Fruit fly (Drosophila melanogaster) whole organism, embryonic: Measurements from ENCODE around the gene CG10513.

ENCODE experiments used
- Bgb ChIP-seq: fragments of 200-800 bp; sonication (Bioruptor generic); IDR thresholded peaks from 2 replicates; pipeline ENCODE4 v1.3.6; 2022; ENCODE audit warnings: missing biosample characterization, missing genetic modification characterization; ENCODE audit not compliant: partially characterized antibody
- C15 ChIP-seq: fragments of 200-800 bp; sonication (Bioruptor generic); IDR thresholded peaks from 3 replicates; pipeline ENCODE4 v1.3.6; 2022; ENCODE audit warnings: missing biosample characterization, missing genetic modification characterization
- CG10209 ChIP-seq: fragments of 200-800 bp; sonication (Bioruptor generic); optimal IDR thresholded peaks from 3 replicates; lab custom pipeline; 2017; ENCODE audit warnings: missing biosample characterization, mild to moderate bottlenecking, missing genetic modification characterization, missing genetic modification reagents
- CG10366 ChIP-seq: fragments of 200-800 bp; sonication (Bioruptor generic); IDR thresholded peaks from 2 replicates; pipeline ENCODE4 v1.3.6; 2022; ENCODE audit warnings: missing biosample characterization, missing genetic modification characterization
- CG12236 ChIP-seq: fragments of 200-800 bp; sonication (Bioruptor generic); optimal IDR thresholded peaks from 2 replicates; lab custom pipeline; 2016; ENCODE audit warnings: missing biosample characterization, missing genetic modification characterization
- CG1233 ChIP-seq: fragments of 200-800 bp; sonication (Bioruptor generic); optimal IDR thresholded peaks from 4 replicates; lab custom pipeline; 2018; ENCODE audit warnings: missing biosample characterization, mild to moderate bottlenecking, missing genetic modification characterization
- CG13775 ChIP-seq: fragments of 200-800 bp; sonication (Bioruptor generic); optimal IDR thresholded peaks from 3 replicates; lab custom pipeline; 2017; ENCODE audit warnings: missing biosample characterization, mild to moderate bottlenecking, missing genetic modification characterization
- CG16779 ChIP-seq: fragments of 200-800 bp; sonication (Bioruptor generic); IDR thresholded peaks from 2 replicates; pipeline ENCODE4 v1.3.6; 2022; ENCODE audit warnings: missing biosample characterization, missing genetic modification characterization
- CG17186 ChIP-seq: fragments of 200-800 bp; sonication (Bioruptor generic); optimal IDR thresholded peaks from 3 replicates; lab custom pipeline; 2017; ENCODE audit warnings: missing biosample characterization, missing genetic modification reagents, missing genetic modification characterization
- CG17802 ChIP-seq: fragments of 200-800 bp; sonication (Bioruptor generic); optimal IDR thresholded peaks from 2 replicates; lab custom pipeline; 2018; ENCODE audit warnings: missing biosample characterization, mild to moderate bottlenecking, missing genetic modification characterization, moderate library complexity
- CG1832 ChIP-seq: fragments of 200-800 bp; sonication (Bioruptor generic); optimal IDR thresholded peaks from 2 replicates; lab custom pipeline; 2017; ENCODE audit warnings: missing biosample characterization, mild to moderate bottlenecking, missing genetic modification characterization, inconsistent platforms
- CG2202 ChIP-seq: fragments of 200-800 bp; sonication (Bioruptor generic); optimal IDR thresholded peaks from 2 replicates; lab custom pipeline; 2018; ENCODE audit warnings: missing biosample characterization, mild to moderate bottlenecking, missing genetic modification characterization
- CG32532 ChIP-seq: fragments of 200-800 bp; sonication (Bioruptor generic); IDR thresholded peaks from 2 replicates; pipeline ENCODE4 v1.3.6; 2022; ENCODE audit warnings: missing biosample characterization, missing genetic modification characterization
- CG32772 ChIP-seq: fragments of 200-800 bp; sonication (Bioruptor generic); IDR thresholded peaks from 2 replicates; pipeline ENCODE4 v1.3.6; 2022; ENCODE audit warnings: missing biosample characterization, missing genetic modification characterization
- CG6689 ChIP-seq: fragments of 200-800 bp; sonication (Bioruptor generic); IDR thresholded peaks from 2 replicates; pipeline ENCODE4 v1.3.6; 2022; ENCODE audit warnings: missing biosample characterization, missing genetic modification characterization
- CG6813 ChIP-seq: fragments of 200-800 bp; sonication (Bioruptor generic); optimal IDR thresholded peaks from 2 replicates; lab custom pipeline; 2017; ENCODE audit warnings: missing biosample characterization, missing genetic modification characterization, mild to moderate bottlenecking, moderate library complexity, missing genetic modification reagents
- CG6854 ChIP-seq: fragments of 200-800 bp; sonication (Bioruptor generic); optimal IDR thresholded peaks from 3 replicates; lab custom pipeline; 2017; ENCODE audit warnings: missing biosample characterization, mild to moderate bottlenecking, missing genetic modification characterization
- CG7271 ChIP-seq: fragments of 200-800 bp; sonication (Bioruptor generic); optimal IDR thresholded peaks from 2 replicates; lab custom pipeline; 2018; ENCODE audit warnings: missing biosample characterization, mild to moderate bottlenecking, missing genetic modification characterization, moderate library complexity
- CG7987 ChIP-seq: fragments of 200-800 bp; sonication (Bioruptor generic); optimal IDR thresholded peaks from 2 replicates; lab custom pipeline; 2018; ENCODE audit warnings: missing biosample characterization, mild to moderate bottlenecking, missing genetic modification characterization, moderate library complexity
- CG8089 ChIP-seq: fragments of 200-800 bp; sonication (Bioruptor generic); optimal IDR thresholded peaks from 3 replicates; lab custom pipeline; 2016; ENCODE audit warnings: missing biosample characterization, missing genetic modification characterization
- CG8478 ChIP-seq: fragments of >200 bp; optimal IDR thresholded peaks from 2 replicates; lab custom pipeline; 2018
- CTCF ChIP-seq: fragments of 200-800 bp; sonication (Bioruptor generic); optimal IDR thresholded peaks from 2 replicates; lab custom pipeline; 2017; ENCODE audit warnings: missing biosample characterization, mild to moderate bottlenecking, missing genetic modification characterization, moderate library complexity
- Camta ChIP-seq: fragments of 200-800 bp; sonication (Bioruptor generic); optimal IDR thresholded peaks from 2 replicates; lab custom pipeline; 2016; ENCODE audit warnings: missing biosample characterization, missing genetic modification characterization
- D ChIP-seq, 2 experiments: fragments of 200-800 bp in 1 of 2; fragments of >200 bp in 1 of 2; sonication (Bioruptor generic) in 1 of 2; optimal IDR thresholded peaks; 2 replicates in 1 of 2; 3 replicates in 1 of 2; lab custom pipeline; 2017; ENCODE audit warnings: mild to moderate bottlenecking in 1 of 2, missing biosample characterization in 1 of 2, missing genetic modification characterization in 1 of 2, missing genetic modification reagents in 1 of 2
- D19B ChIP-seq: fragments of 200-800 bp; sonication (Bioruptor generic); optimal IDR thresholded peaks from 2 replicates; lab custom pipeline; 2017; ENCODE audit warnings: missing biosample characterization, mild to moderate bottlenecking, missing genetic modification characterization
- Dip2 ChIP-seq: fragments of 200-800 bp; sonication (Bioruptor generic); IDR thresholded peaks from 2 replicates; pipeline ENCODE4 v1.3.6; 2022; ENCODE audit warnings: missing biosample characterization, missing genetic modification characterization
- H2.0 ChIP-seq: fragments of 200-800 bp; sonication (Bioruptor generic); IDR thresholded peaks from 2 replicates; pipeline ENCODE4 v1.3.6; 2022; ENCODE audit warnings: missing biosample characterization, missing genetic modification characterization
- HLH4C ChIP-seq: fragments of 200-800 bp; sonication (Bioruptor generic); IDR thresholded peaks from 3 replicates; pipeline ENCODE4 v1.3.6; 2022; ENCODE audit warnings: missing biosample characterization, missing genetic modification characterization; ENCODE audit not compliant: partially characterized antibody
- NC2α ChIP-seq: fragments of 200-800 bp; sonication (Bioruptor generic); optimal IDR thresholded peaks from 2 replicates; lab custom pipeline; 2016; ENCODE audit warnings: missing biosample characterization, missing genetic modification characterization
- Sin3A ChIP-seq: fragments of >200 bp; optimal IDR thresholded peaks from 2 replicates; lab custom pipeline; 2018
- Six4 ChIP-seq: fragments of 200-800 bp; sonication (Bioruptor generic); optimal IDR thresholded peaks from 2 replicates; lab custom pipeline; 2016; ENCODE audit warnings: missing biosample characterization, missing genetic modification characterization
- bbx ChIP-seq: fragments of 200-800 bp; sonication (Bioruptor generic); IDR thresholded peaks from 2 replicates; pipeline ENCODE4 v1.3.6; 2022; ENCODE audit warnings: missing biosample characterization, missing genetic modification characterization; ENCODE audit not compliant: partially characterized antibody
- chm ChIP-seq: fragments of 200-800 bp; sonication (Bioruptor generic); IDR thresholded peaks from 2 replicates; pipeline ENCODE4 v1.3.6; 2022; ENCODE audit warnings: missing biosample characterization, missing genetic modification characterization
- corto ChIP-seq: fragments of 200-800 bp; sonication (Bioruptor generic); optimal IDR thresholded peaks from 2 replicates; lab custom pipeline; 2016; ENCODE audit warnings: missing biosample characterization, mild to moderate bottlenecking, missing genetic modification characterization, moderate library complexity
- dysf ChIP-seq: fragments of 200-800 bp; sonication (Bioruptor generic); IDR thresholded peaks from 3 replicates; pipeline ENCODE4 v1.3.6; 2022; ENCODE audit warnings: missing biosample characterization, missing genetic modification characterization
- ems ChIP-seq: fragments of 200-800 bp; sonication (Bioruptor generic); optimal IDR thresholded peaks from 3 replicates; lab custom pipeline; 2016; ENCODE audit warnings: missing biosample characterization, missing genetic modification characterization
- hbn ChIP-seq: fragments of 200-800 bp; sonication (Bioruptor generic); IDR thresholded peaks from 2 replicates; pipeline ENCODE4 v1.3.6; 2022; ENCODE audit warnings: missing biosample characterization, missing genetic modification characterization; ENCODE audit not compliant: partially characterized antibody
- jumu ChIP-seq: fragments of 200-800 bp; sonication (Bioruptor generic); optimal IDR thresholded peaks from 3 replicates; lab custom pipeline; 2016; ENCODE audit warnings: missing biosample characterization, missing genetic modification characterization
- kni ChIP-seq: fragments of 200-800 bp; sonication (Bioruptor generic); optimal IDR thresholded peaks from 3 replicates; lab custom pipeline; 2017; ENCODE audit warnings: mild to moderate bottlenecking, missing biosample characterization, missing genetic modification reagents, missing genetic modification characterization
- knrl ChIP-seq: fragments of 200-800 bp; sonication (Bioruptor generic); IDR thresholded peaks from 3 replicates; pipeline ENCODE4 v1.3.6; 2022; ENCODE audit warnings: missing biosample characterization, missing genetic modification characterization; ENCODE audit not compliant: partially characterized antibody
- lilli ChIP-seq: fragments of 200-800 bp; sonication (Bioruptor generic); optimal IDR thresholded peaks from 3 replicates; lab custom pipeline; 2016; ENCODE audit warnings: missing biosample characterization, missing genetic modification characterization
- luna ChIP-seq: fragments of 200-800 bp; sonication (Bioruptor generic); optimal IDR thresholded peaks from 2 replicates; lab custom pipeline; 2016; ENCODE audit warnings: missing biosample characterization, missing genetic modification characterization
- oc ChIP-seq: fragments of 200-800 bp; sonication (Bioruptor generic); optimal IDR thresholded peaks from 2 replicates; lab custom pipeline; 2018; ENCODE audit warnings: missing biosample characterization, mild to moderate bottlenecking, missing genetic modification characterization, moderate library complexity
- pfk ChIP-seq: fragments of 200-800 bp; sonication (Bioruptor generic); optimal IDR thresholded peaks from 2 replicates; lab custom pipeline; 2018; ENCODE audit warnings: missing biosample characterization, mild to moderate bottlenecking, missing genetic modification characterization, moderate library complexity
- prd ChIP-seq, 3 experiments: fragments of >200 bp in 2 of 3; fragments of 200-800 bp in 1 of 3; sonication (Bioruptor generic) in 1 of 3; optimal IDR thresholded peaks in 2 of 3; IDR thresholded peaks in 1 of 3; 2 replicates in 2 of 3; 3 replicates in 1 of 3; pipeline versions ENCODE4 v1.3.6 to Lab custom; 2017 to 2022; ENCODE audit warnings: missing biosample characterization in 1 of 3, missing genetic modification characterization in 1 of 3
- pum ChIP-seq: fragments of 200-800 bp; sonication (Bioruptor generic); optimal IDR thresholded peaks from 2 replicates; lab custom pipeline; 2016; ENCODE audit warnings: missing biosample characterization, missing genetic modification characterization
- salm ChIP-seq: fragments of 200-800 bp; sonication (Bioruptor generic); optimal IDR thresholded peaks from 2 replicates; lab custom pipeline; 2018; ENCODE audit warnings: missing biosample characterization, mild to moderate bottlenecking, missing genetic modification characterization
- schlank ChIP-seq: fragments of 200-800 bp; sonication (Bioruptor generic); optimal IDR thresholded peaks from 2 replicates; lab custom pipeline; 2018; ENCODE audit warnings: missing biosample characterization, mild to moderate bottlenecking, missing genetic modification characterization
- sima ChIP-seq: fragments of 200-800 bp; sonication (Bioruptor generic); optimal IDR thresholded peaks from 2 replicates; lab custom pipeline; 2016; ENCODE audit warnings: missing biosample characterization, missing genetic modification characterization
- zfh2 ChIP-seq: fragments of 200-800 bp; sonication (Bioruptor generic); optimal IDR thresholded peaks from 2 replicates; lab custom pipeline; 2016; ENCODE audit warnings: missing biosample characterization, missing genetic modification characterization

Gene CG10513

dm6 chr3R:25258628-25259240 is 18.3 kb downstream of the CG10513 start, which contains the start of gene CG11857 (continued):
- TF ChIP-seq Bgb: peak; percentile 99
- peak; percentile 47 for TF ChIP-seq Sin3A (lab: Kevin White, UChicago)
- TF ChIP-seq CG6854 (GFP tag; lab: Kevin White, UChicago): peak; percentile 88
- TF ChIP-seq CG12236: peak; percentile 94
- TF ChIP-seq chm (GFP tag; lab: Robert Waterston, UW): peak; percentile 98
- peak; percentile 99 for TF ChIP-seq pum (GFP tag; lab: Kevin White, UChicago)
- peak; percentile 97 for TF ChIP-seq Six4 (GFP tag; lab: Kevin White, UChicago)
- no peak for TF ChIP-seq CG8478 (lab: Kevin White, UChicago)
- peak; percentile 99 for TF ChIP-seq H2.0 (GFP tag; lab: Robert Waterston, UW)
- peak; percentile 99 for TF ChIP-seq HLH4C (GFP tag; lab: Robert Waterston, UW)
- peak; percentile 95 for TF ChIP-seq CG7987 (GFP tag; lab: Kevin White, UChicago)
- TF ChIP-seq D (optimal IDR thresholded peaks at IDR 0.05; lab: Kevin White, UChicago): no peak
- TF ChIP-seq D (GFP tag; optimal IDR thresholded peaks at IDR 0.05; lab: Kevin White, UChicago): peak; percentile 96
- TF ChIP-seq sima (GFP tag; lab: Kevin White, UChicago): peak; percentile 90
- TF ChIP-seq Camta (GFP tag; lab: Kevin White, UChicago): peak; percentile 98
- TF ChIP-seq CG10209 (GFP tag; lab: Kevin White, UChicago): peak; percentile 97
- TF ChIP-seq NC2α: peak; percentile 90
- no peak for TF ChIP-seq prd (optimal IDR thresholded peaks at IDR 0.05; lab: Kevin White, UChicago)
- peak; percentile 100 for TF ChIP-seq prd (GFP tag; IDR thresholded peaks at IDR 0.05; lab: Robert Waterston, UW)
- peak; percentile 91 for TF ChIP-seq luna (GFP tag; lab: Kevin White, UChicago)
- TF ChIP-seq CG10366 (GFP tag; lab: Robert Waterston, UW): peak; percentile 99
- TF ChIP-seq C15 (GFP tag; lab: Robert Waterston, UW): peak; percentile 98
- TF ChIP-seq D19B (GFP tag; lab: Kevin White, UChicago): peak; percentile 90
- peak; percentile 98 for TF ChIP-seq CG6689
- peak; percentile 94 for TF ChIP-seq CG16779
- peak; percentile 98 for TF ChIP-seq CG13775
- peak; percentile 99 for TF ChIP-seq zfh2
- peak; percentile 96 for TF ChIP-seq schlank (tag; lab: Kevin White, UChicago)
- peak; percentile 97 for TF ChIP-seq CG8089 (GFP tag; lab: Kevin White, UChicago)
- TF ChIP-seq knrl (GFP tag; lab: Robert Waterston, UW): peak; percentile 100
- TF ChIP-seq CG32772 (GFP tag; lab: Robert Waterston, UW): peak; percentile 99
- TF ChIP-seq hbn (GFP tag; lab: Robert Waterston, UW): peak; percentile 100
- TF ChIP-seq jumu (GFP tag; lab: Kevin White, UChicago): peak; percentile 97
- peak; percentile 80 for TF ChIP-seq Dip2 (GFP tag; lab: Robert Waterston, UW)
- peak; percentile 99 for TF ChIP-seq lilli (GFP tag; lab: Kevin White, UChicago)
- TF ChIP-seq ems: peak; percentile 98
- TF ChIP-seq corto (GFP tag; lab: Kevin White, UChicago): peak; percentile 95
- TF ChIP-seq CG2202: peak; percentile 95
- no peak for TF ChIP-seq CG1832
- TF ChIP-seq dysf (GFP tag; lab: Robert Waterston, UW): peak; percentile 99
- peak; percentile 88 for TF ChIP-seq kni (GFP tag; lab: Kevin White, UChicago)
- peak; percentile 99 for TF ChIP-seq CG32532
- TF ChIP-seq CTCF (GFP tag; lab: Kevin White, UChicago): peak; percentile 59
- TF ChIP-seq oc: peak; percentile 94
- peak; percentile 98 for TF ChIP-seq CG1233
- TF ChIP-seq CG17802 (tag; lab: Kevin White, UChicago): peak; percentile 88
- TF ChIP-seq bbx: peak; percentile 98
- peak; percentile 95 for TF ChIP-seq CG7271
- peak; percentile 87 for TF ChIP-seq CG6813 (GFP tag; lab: Kevin White, UChicago)
- TF ChIP-seq salm: peak; percentile 88
- TF ChIP-seq CG17186: peak; percentile 94
- peak; percentile 37 for TF ChIP-seq pfk (GFP tag; lab: Kevin White, UChicago)
